Worm (Caenorhabditis elegans): ENCODE results near the gene rpl-3.

The rpl-3 gene

ce11 chrIII:3914049-3914448 is 46.4 kb downstream of the rpl-3 start, which contains the start of gene pat-3:
TSS of gene pat-3 (minus strand) at chrIII:3914149.
- TF ChIP-seq alr-1 (tag; optimal IDR thresholded peaks at IDR 0.05; ENCODE audit: borderline replicate concordance) (no peak), fkh-10 (GFP tag; optimal IDR thresholded peaks at IDR 0.05) (no peak), snu-23 (GFP tag; optimal IDR thresholded peaks at IDR 0.05) (no peak), efl-1 (optimal IDR thresholded peaks at IDR 0.05) (no peak), efl-1 (GFP tag; optimal IDR thresholded peaks at IDR 0.05 in 1 of 2) (no peak), nhr-28 (tag; optimal IDR thresholded peaks at IDR 0.05) (no peak), isw-1 (GFP tag; IDR thresholded peaks at IDR 0.05) (no peak), hlh-4 (tag; optimal IDR thresholded peaks at IDR 0.05) (no peak), ets-5 (GFP tag; IDR thresholded peaks at IDR 0.05) (no peak), rnt-1 (tag; optimal IDR thresholded peaks at IDR 0.05) (no peak), elt-3 (tag; optimal IDR thresholded peaks at IDR 0.05) (no peak), tlp-1 (tag; optimal IDR thresholded peaks at IDR 0.05) (no peak), elt-2 (tag; optimal IDR thresholded peaks at IDR 0.05) (no peak), sox-4 (tag; optimal IDR thresholded peaks at IDR 0.05) (no peak), nhr-77 (tag; optimal IDR thresholded peaks at IDR 0.05) (no peak), ceh-90 (tag; optimal IDR thresholded peaks at IDR 0.05) (no peak), dsc-1 (tag; optimal IDR thresholded peaks at IDR 0.05) (no peak), lin-39 (tag; optimal IDR thresholded peaks at IDR 0.05) (no peak)

ce11 chrIII:3914836-3915235 is 47.2 kb downstream of the rpl-3 start:
- TF ChIP-seq unc-86 (tag; optimal IDR thresholded peaks at IDR 0.05) (no peak), nhr-19 (GFP tag; conservative IDR thresholded peaks at IDR 0.05) (peak; percentile 18; the same call in 1 of the 2 replicates), unc-30 (tag; optimal IDR thresholded peaks at IDR 0.05) (no peak), rnt-1 (tag; optimal IDR thresholded peaks at IDR 0.05) (peak; percentile 60), C34B4.2 (tag; optimal IDR thresholded peaks at IDR 0.05) (no peak), pag-3 (tag; optimal IDR thresholded peaks at IDR 0.05; ENCODE audit: borderline replicate concordance, insufficient read depth) (peak; percentile 64), nhr-90 (tag; optimal IDR thresholded peaks at IDR 0.05; ENCODE audit: poor library complexity) (no peak), ztf-11 (tag; optimal IDR thresholded peaks at IDR 0.05) (no peak), mef-2 (tag; optimal IDR thresholded peaks at IDR 0.05) (no peak), ama-1 (optimal IDR thresholded peaks at IDR 0.05) (no peak), aly-2 (tag; optimal IDR thresholded peaks at IDR 0.05) (no peak), fos-1 (tag; optimal IDR thresholded peaks at IDR 0.05) (no peak), dsc-1 (tag; optimal IDR thresholded peaks at IDR 0.05) (no peak), aha-1 (tag; optimal IDR thresholded peaks at IDR 0.05) (no peak), swsn-7 (tag; optimal IDR thresholded peaks at IDR 0.05) (no peak), sox-4 (tag; optimal IDR thresholded peaks at IDR 0.05) (no peak), irx-1 (tag; optimal IDR thresholded peaks at IDR 0.05) (no peak), nhr-11 (tag; optimal IDR thresholded peaks at IDR 0.05) (no peak), F16B12.6 (tag; optimal IDR thresholded peaks at IDR 0.05) (no peak), lin-39 (tag; optimal IDR thresholded peaks at IDR 0.05) (no peak), nhr-28 (tag; optimal IDR thresholded peaks at IDR 0.05) (no peak), Y116A8C.19 (tag; optimal IDR thresholded peaks at IDR 0.05; ENCODE audit: borderline replicate concordance) (no peak), efl-1 (optimal IDR thresholded peaks at IDR 0.05) (no peak), efl-1 (GFP tag; optimal IDR thresholded peaks at IDR 0.05 in 1 of 2) (no peak), nhr-77 (tag; optimal IDR thresholded peaks at IDR 0.05) (no peak), mdl-1 (tag; optimal IDR thresholded peaks at IDR 0.05) (no peak), fkh-4 (tag; optimal IDR thresholded peaks at IDR 0.05; ENCODE audit: borderline replicate concordance) (no peak), dpl-1 (GFP tag; optimal IDR thresholded peaks at IDR 0.05) (no peak), mep-1 (tag; optimal IDR thresholded peaks at IDR 0.05) (no peak), ceh-82 (tag; optimal IDR thresholded peaks at IDR 0.05) (no peak), lin-35 (GFP tag; optimal IDR thresholded peaks at IDR 0.05) (no peak), nhr-85 (tag) (no peak), lin-14 (GFP tag; optimal IDR thresholded peaks at IDR 0.05) (peak; percentile 47), C04F5.9 (tag; optimal IDR thresholded peaks at IDR 0.05) (no peak), efl-3 (GFP tag; optimal IDR thresholded peaks at IDR 0.05) (no peak), nhr-76 (tag; optimal IDR thresholded peaks at IDR 0.05) (no peak), nhr-71 (tag; optimal IDR thresholded peaks at IDR 0.05) (peak; percentile 37), pax-3 (tag; optimal IDR thresholded peaks at IDR 0.05) (no peak), grh-1 (GFP tag; IDR thresholded peaks at IDR 0.05) (no peak), egl-27 (tag; optimal IDR thresholded peaks at IDR 0.05) (no peak), zip-4 (GFP tag; optimal IDR thresholded peaks at IDR 0.05) (no peak), elt-2 (tag; optimal IDR thresholded peaks at IDR 0.05) (no peak)

All from whole organism, L1 larva.